Fruit fly (Drosophila melanogaster): ENCODE results near the gene CG4238.

CG4238 gene

DNA sequence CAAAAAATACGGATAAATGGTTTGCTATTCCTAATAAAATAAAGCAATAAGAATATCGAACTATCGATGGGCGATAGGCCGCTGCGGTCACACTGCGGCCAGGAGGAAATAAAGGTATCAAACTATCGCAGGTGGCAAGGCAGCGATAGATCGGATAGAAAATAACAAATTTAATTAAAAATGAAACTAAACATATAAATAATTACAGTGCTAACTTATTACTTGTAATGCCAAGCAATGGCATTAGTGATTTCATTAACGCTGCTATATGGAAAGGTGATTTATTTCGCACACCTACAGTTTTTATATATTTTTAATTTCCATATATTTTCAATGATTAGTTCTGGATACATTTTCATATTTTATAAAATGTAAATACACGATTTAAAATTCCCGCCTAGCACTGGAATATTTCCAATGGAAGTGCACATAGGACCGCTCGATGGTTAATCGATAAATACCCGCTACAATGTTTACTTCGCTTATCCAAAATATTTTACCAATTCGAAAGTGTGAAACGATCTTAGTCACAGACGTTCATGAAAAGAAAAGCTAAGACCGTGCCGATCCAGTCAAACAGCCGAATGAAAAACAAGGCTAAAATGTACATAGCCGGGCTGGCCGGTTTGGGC, 28.8 kb upstream of the CG4238 start, which contains the start of the genes CG15356 and CG15362 (continued):
- TF ChIP-seq CG13424 (tag; optimal IDR thresholded peaks at IDR 0.05) = peak; percentile 19
- peak; percentile 30 for TF ChIP-seq Fer1 (GFP tag; optimal IDR thresholded peaks at IDR 0.05)
- TF ChIP-seq Doc3 (GFP tag; IDR thresholded peaks at IDR 0.05; ENCODE audit: partially characterized antibody) = peak; percentile 95
- peak; percentile 59 for TF ChIP-seq CG2712 (tag; optimal IDR thresholded peaks at IDR 0.05)
- peak; percentile 51 for TF ChIP-seq D19B (GFP tag; optimal IDR thresholded peaks at IDR 0.05)
- TF ChIP-seq CG9817 (tag; optimal IDR thresholded peaks at IDR 0.05) = peak; percentile 26
- peak; percentile 22 for TF ChIP-seq ind (GFP tag; optimal IDR thresholded peaks at IDR 0.05)
- peak; percentile 100 for TF ChIP-seq CG16813 (GFP tag; IDR thresholded peaks at IDR 0.05; ENCODE audit: partially characterized antibody)
- TF ChIP-seq sqz (GFP tag; optimal IDR thresholded peaks at IDR 0.05) = no peak
- TF ChIP-seq wdn (GFP tag; IDR thresholded peaks at IDR 0.05) = no peak
- peak; percentile 19 for TF ChIP-seq CG9876 (GFP tag; optimal IDR thresholded peaks at IDR 0.05)
- peak; percentile 25 for TF ChIP-seq CG17359 (tag; optimal IDR thresholded peaks at IDR 0.05)
- TF ChIP-seq CG9215 (GFP tag; IDR thresholded peaks at IDR 0.05) = peak; percentile 20; the same call in 1 of the 2 replicates
- TF ChIP-seq Hr3 (GFP tag; optimal IDR thresholded peaks at IDR 0.05) = peak; percentile 39
- no peak for TF ChIP-seq ham (GFP tag; IDR thresholded peaks at IDR 0.05)
- peak; percentile 50 for TF ChIP-seq CG9727 (GFP tag; optimal IDR thresholded peaks at IDR 0.05)
- TF ChIP-seq lola (GFP tag; optimal IDR thresholded peaks at IDR 0.05) = peak in 1 of 3 experiments; percentile 16
- peak; percentile 17 for TF ChIP-seq CTCF (GFP tag; optimal IDR thresholded peaks at IDR 0.05)
- peak; percentile 15 for TF ChIP-seq vfl (GFP tag; optimal IDR thresholded peaks at IDR 0.05)
- peak; percentile 98 for TF ChIP-seq mld (GFP tag; IDR thresholded peaks at IDR 0.05; ENCODE audit: partially characterized antibody)
- TF ChIP-seq HLH54F (GFP tag; optimal IDR thresholded peaks at IDR 0.05) = peak; percentile 29
- peak; percentile 63 for TF ChIP-seq CG14710 (tag; optimal IDR thresholded peaks at IDR 0.05)
- peak; percentile 86 for TF ChIP-seq Ets97D (GFP tag; optimal IDR thresholded peaks at IDR 0.05)
- TF ChIP-seq CG34376 (GFP tag; optimal IDR thresholded peaks at IDR 0.05) = peak; percentile 22
- peak; percentile 99 for TF ChIP-seq CG42726 (GFP tag; IDR thresholded peaks at IDR 0.05; ENCODE audit: partially characterized antibody)
- TF ChIP-seq Dbx (GFP tag; IDR thresholded peaks at IDR 0.05) = peak; percentile 66; the same call in 2 of the 3 replicates
- TF ChIP-seq sug (tag; optimal IDR thresholded peaks at IDR 0.05) = peak; percentile 45
- TF ChIP-seq Aef1 (GFP tag; IDR thresholded peaks at IDR 0.05) = peak; percentile 29; the same call in 1 of the 3 replicates
- TF ChIP-seq CG1024 (GFP tag; IDR thresholded peaks at IDR 0.05) = no peak
- TF ChIP-seq HLH3B (GFP tag; IDR thresholded peaks at IDR 0.05) = no peak
- TF ChIP-seq Bdp1 (GFP tag; optimal IDR thresholded peaks at IDR 0.05) = peak; percentile 2
- peak in 1 of 2 experiments; percentile 71 for TF ChIP-seq insv (GFP tag; optimal IDR thresholded peaks at IDR 0.05)
- peak; percentile 85 for TF ChIP-seq Med (GFP tag)
- TF ChIP-seq tin (GFP tag; optimal IDR thresholded peaks at IDR 0.05) = peak; percentile 5
- peak; percentile 7 for TF ChIP-seq zen (tag; optimal IDR thresholded peaks at IDR 0.05)
- TF ChIP-seq vnd (GFP tag; IDR thresholded peaks at IDR 0.05; ENCODE audit: partially characterized antibody) = peak; percentile 99
- peak; percentile 73 for TF ChIP-seq E2f2 (GFP tag; IDR thresholded peaks at IDR 0.05)
- TF ChIP-seq Ssrp (tag; optimal IDR thresholded peaks at IDR 0.05) = no peak
- peak; percentile 98 for TF ChIP-seq CG34224 (GFP tag; IDR thresholded peaks at IDR 0.05; ENCODE audit: partially characterized antibody)
- peak; percentile 45 for TF ChIP-seq CG30403 (GFP tag; optimal IDR thresholded peaks at IDR 0.05)
- TF ChIP-seq Sin3A (optimal IDR thresholded peaks at IDR 0.05) = peak; percentile 67
- peak; percentile 67 for TF ChIP-seq vvl (GFP tag; IDR thresholded peaks at IDR 0.05)
- TF ChIP-seq CG12155 (GFP tag; optimal IDR thresholded peaks at IDR 0.05) = peak; percentile 44
- peak; percentile 98 for TF ChIP-seq BEAF-32 (GFP tag; optimal IDR thresholded peaks at IDR 0.05)
- peak; percentile 21 for TF ChIP-seq HHEX (GFP tag; optimal IDR thresholded peaks at IDR 0.05)
- TF ChIP-seq pita (GFP tag; optimal IDR thresholded peaks at IDR 0.05) = no peak
- TF ChIP-seq grau (tag; optimal IDR thresholded peaks at IDR 0.05) = peak; percentile 49
- no peak for TF ChIP-seq ranshi (GFP tag; IDR thresholded peaks at IDR 0.05)
- peak; percentile 84 for TF ChIP-seq MBD-R2 (GFP tag; IDR thresholded peaks at IDR 0.05)
- TF ChIP-seq hb (GFP tag; IDR thresholded peaks at IDR 0.05; ENCODE audit: partially characterized antibody) = peak; percentile 100
